Fruit fly (Drosophila melanogaster): ENCODE measurements around the gene Arfrp1.

The Arfrp1 gene

dm6 chrX:9118961-9119633 lies 12.2 kb downstream of the Arfrp1 start (continued):
- no peak for TF ChIP-seq Mrtf (GFP tag; IDR thresholded peaks at IDR 0.05)
- peak; percentile 44; the same call in 1 of the 2 replicates for TF ChIP-seq Xrp1 (GFP tag; IDR thresholded peaks at IDR 0.05)
- TF ChIP-seq CG12391 (tag; optimal IDR thresholded peaks at IDR 0.05): no peak
- TF ChIP-seq CG12219 (GFP tag; optimal IDR thresholded peaks at IDR 0.05): peak; percentile 17
- TF ChIP-seq Nf-YC (tag; optimal IDR thresholded peaks at IDR 0.05): no peak
- no peak for TF ChIP-seq br (optimal IDR thresholded peaks at IDR 0.05)
- TF ChIP-seq fd96Cb (tag; optimal IDR thresholded peaks at IDR 0.05): peak; percentile 68
- peak; percentile 38 for TF ChIP-seq Camta (GFP tag; optimal IDR thresholded peaks at IDR 0.05)
- TF ChIP-seq MESR4 (GFP tag; optimal IDR thresholded peaks at IDR 0.05): no peak
- TF ChIP-seq scrt (GFP tag; optimal IDR thresholded peaks at IDR 0.05): peak; percentile 12
- TF ChIP-seq Taf1 (GFP tag; IDR thresholded peaks at IDR 0.05): no peak
- TF ChIP-seq CG7357 (GFP tag; IDR thresholded peaks at IDR 0.05): no peak
- TF ChIP-seq pita (GFP tag; optimal IDR thresholded peaks at IDR 0.05): no peak
- TF ChIP-seq CG11398 (GFP tag; optimal IDR thresholded peaks at IDR 0.05): no peak
- no peak for TF ChIP-seq p53 (GFP tag; optimal IDR thresholded peaks at IDR 0.05)
- TF ChIP-seq cg (GFP tag; optimal IDR thresholded peaks at IDR 0.05): peak; percentile 59
- TF ChIP-seq Ets65A (GFP tag): no peak
- TF ChIP-seq ken (GFP tag; IDR thresholded peaks at IDR 0.05): no peak
- TF ChIP-seq CG10147 (GFP tag; optimal IDR thresholded peaks at IDR 0.05): peak; percentile 59
- no peak for TF ChIP-seq CG7987 (GFP tag; optimal IDR thresholded peaks at IDR 0.05)
- TF ChIP-seq Blimp-1 (GFP tag; optimal IDR thresholded peaks at IDR 0.05): peak; percentile 65
- no peak for TF ChIP-seq Nf-YA (GFP tag; IDR thresholded peaks at IDR 0.05)
- TF ChIP-seq CG1233 (GFP tag; optimal IDR thresholded peaks at IDR 0.05): peak; percentile 21
- TF ChIP-seq CG15696 (tag; optimal IDR thresholded peaks at IDR 0.05): peak; percentile 5
- TF ChIP-seq sug (tag; optimal IDR thresholded peaks at IDR 0.05): peak; percentile 12
- TF ChIP-seq dmrt11E (tag; optimal IDR thresholded peaks at IDR 0.05): no peak
- 0 out of 3 replicates have a peak, but pooled peaks have one; percentile 43 for TF ChIP-seq CG11695 (GFP tag; IDR thresholded peaks at IDR 0.05)
- no peak for TF ChIP-seq knrl (GFP tag; IDR thresholded peaks at IDR 0.05; ENCODE audit: partially characterized antibody)
- TF ChIP-seq Sox102F (GFP tag; optimal IDR thresholded peaks at IDR 0.05): no peak
- TF ChIP-seq trh (GFP tag; optimal IDR thresholded peaks at IDR 0.05): no peak
- TF ChIP-seq CG1602 (GFP tag; optimal IDR thresholded peaks at IDR 0.05): no peak
- TF ChIP-seq pfk (GFP tag; optimal IDR thresholded peaks at IDR 0.05): no peak
- no peak for TF ChIP-seq ftz-f1 (GFP tag; optimal IDR thresholded peaks at IDR 0.05)
- peak; percentile 49 for TF ChIP-seq ind (GFP tag; optimal IDR thresholded peaks at IDR 0.05)
- TF ChIP-seq Dll (GFP tag; IDR thresholded peaks at IDR 0.05; ENCODE audit: partially characterized antibody): no peak
- peak; percentile 65 for TF ChIP-seq CG7839 (tag; optimal IDR thresholded peaks at IDR 0.05)
- peak; percentile 54 for TF ChIP-seq CG4424 (GFP tag; optimal IDR thresholded peaks at IDR 0.05)
- TF ChIP-seq CG1647 (GFP tag; optimal IDR thresholded peaks at IDR 0.05): no peak
- TF ChIP-seq prd (optimal IDR thresholded peaks at IDR 0.05): no peak
- TF ChIP-seq prd (GFP tag; IDR thresholded peaks at IDR 0.05): peak; percentile 27; the same call in 2 of the 3 replicates
- peak; percentile 49 for TF ChIP-seq nau (GFP tag; optimal IDR thresholded peaks at IDR 0.05)
- TF ChIP-seq D (optimal IDR thresholded peaks at IDR 0.05): no peak
- peak; percentile 59 for TF ChIP-seq D (GFP tag; optimal IDR thresholded peaks at IDR 0.05)
- TF ChIP-seq nmo (GFP tag; optimal IDR thresholded peaks at IDR 0.05): peak; percentile 68
- TF ChIP-seq CG10543 (GFP tag; optimal IDR thresholded peaks at IDR 0.05): no peak
- no peak for TF ChIP-seq CG11560 (tag; IDR thresholded peaks at IDR 0.05)
- TF ChIP-seq rib (GFP tag; IDR thresholded peaks at IDR 0.05): no peak
- no peak for TF ChIP-seq CG3847 (GFP tag; IDR thresholded peaks at IDR 0.05)
- TF ChIP-seq usp (GFP tag; optimal IDR thresholded peaks at IDR 0.05): no peak
- TF ChIP-seq tio (GFP tag; optimal IDR thresholded peaks at IDR 0.05): no peak
- TF ChIP-seq CG6272 (GFP tag; IDR thresholded peaks at IDR 0.05): no peak

Data from whole organism, embryonic.